Worm (Caenorhabditis elegans) whole organism, L3 larva: ENCODE results near the gene elt-6.
A peak's percentile ranks its signal among the peaks of the same experiment; 100 is the strongest.

Source experiments
- R02D3.7 ChIP-seq: fragments of 150-350 bp; optimal IDR thresholded peaks from 2 replicates; lab custom pipeline; 2014; ENCODE audit warnings: missing biosample characterization, missing genetic modification characterization
- ZK546.5 ChIP-seq: sonication (generic microtip); optimal IDR thresholded peaks from 2 replicates; lab custom pipeline; 2017; ENCODE audit warnings: missing biosample characterization, missing genetic modification characterization
- ama-1 ChIP-seq: fragments of 150-350 bp; optimal IDR thresholded peaks from 2 replicates; lab custom pipeline; 2018
- ceh-16 ChIP-seq: sonication (generic microtip); optimal IDR thresholded peaks from 2 replicates; lab custom pipeline; 2017; ENCODE audit warnings: missing biosample characterization, missing genetic modification characterization
- ceh-28 ChIP-seq: fragments of 150-350 bp; optimal IDR thresholded peaks from 2 replicates; lab custom pipeline; 2014; ENCODE audit warnings: missing biosample characterization, missing genetic modification reagents, missing genetic modification characterization
- ceh-82 ChIP-seq: fragments of 150-350 bp; optimal IDR thresholded peaks from 2 replicates; lab custom pipeline; 2014; ENCODE audit warnings: missing biosample characterization, missing genetic modification characterization
- ceh-9 ChIP-seq: sonication (generic microtip); optimal IDR thresholded peaks from 2 replicates; lab custom pipeline; 2018; ENCODE audit warnings: missing biosample characterization, missing genetic modification characterization
- daf-12 ChIP-seq: fragments of 150-350 bp; optimal IDR thresholded peaks from 2 replicates; lab custom pipeline; 2014; ENCODE audit warnings: missing biosample characterization, missing genetic modification reagents, missing genetic modification characterization
- egl-27 ChIP-seq: sonication (generic microtip); optimal IDR thresholded peaks from 4 replicates; lab custom pipeline; 2017; ENCODE audit warnings: missing biosample characterization, missing genetic modification reagents, missing genetic modification characterization
- elt-1 ChIP-seq: fragments of 150-350 bp; optimal IDR thresholded peaks from 2 replicates; lab custom pipeline; 2014; ENCODE audit warnings: missing biosample characterization, missing genetic modification characterization
- elt-2 ChIP-seq: sonication (generic microtip); optimal IDR thresholded peaks from 2 replicates; lab custom pipeline; 2016; ENCODE audit warnings: missing genetic modification reagents, mild to moderate bottlenecking, missing genetic modification characterization, missing compliant biosample characterization
- elt-3 ChIP-seq, 3 experiments: fragments of 150-350 bp in 1 of 3; sonication (generic microtip) in 2 of 3; optimal IDR thresholded peaks; 2 replicates in 2 of 3; 4 replicates in 1 of 3; lab custom pipeline; 2014 to 2017; ENCODE audit warnings: missing biosample characterization in 3 of 3, missing genetic modification characterization in 3 of 3
- eor-1 ChIP-seq, 2 experiments: fragments of 150-350 bp; optimal IDR thresholded peaks; 2 replicates each; lab custom pipeline; 2014 to 2018; ENCODE audit warnings: missing biosample characterization in 2 of 2, missing genetic modification characterization in 2 of 2
- fkh-2 ChIP-seq: fragments of 150-350 bp; optimal IDR thresholded peaks from 2 replicates; lab custom pipeline; 2014; ENCODE audit warnings: missing biosample characterization, missing genetic modification reagents, missing genetic modification characterization
- hmg-11 ChIP-seq: sonication (generic microtip); optimal IDR thresholded peaks from 2 replicates; lab custom pipeline; 2016; ENCODE audit warnings: missing genetic modification characterization, missing compliant biosample characterization
- jun-1 ChIP-seq: fragments of 150-350 bp; optimal IDR thresholded peaks from 2 replicates; lab custom pipeline; 2014; ENCODE audit warnings: missing biosample characterization, missing genetic modification reagents, missing genetic modification characterization
- lin-15B ChIP-seq: fragments of 150-350 bp; optimal IDR thresholded peaks from 2 replicates; lab custom pipeline; 2014; ENCODE audit warnings: missing biosample characterization, missing genetic modification characterization
- lsy-12 ChIP-seq: sonication (generic microtip); optimal IDR thresholded peaks from 2 replicates; lab custom pipeline; 2016; ENCODE audit warnings: mild to moderate bottlenecking, missing genetic modification characterization, missing compliant biosample characterization
- mml-1 ChIP-seq: fragments of 150-350 bp; sonication (generic microtip); optimal IDR thresholded peaks from 3 replicates; lab custom pipeline; 2014; ENCODE audit warnings: missing biosample characterization, missing genetic modification characterization
- nfya-1 ChIP-seq: sonication (generic microtip); optimal IDR thresholded peaks from 2 replicates; lab custom pipeline; 2017; ENCODE audit warnings: missing genetic modification characterization, mild to moderate bottlenecking, missing compliant biosample characterization, antibody characterized with exemption, moderate library complexity; ENCODE audit not compliant: insufficient read depth
- nhr-12 ChIP-seq: fragments of 150-350 bp; optimal IDR thresholded peaks from 2 replicates; lab custom pipeline; 2014; ENCODE audit warnings: missing biosample characterization, missing genetic modification characterization
- nhr-23 ChIP-seq: fragments of 150-350 bp; optimal IDR thresholded peaks from 2 replicates; lab custom pipeline; 2014; ENCODE audit warnings: missing biosample characterization, missing genetic modification reagents, missing genetic modification characterization
- nhr-43 ChIP-seq: sonication (generic microtip); optimal IDR thresholded peaks from 2 replicates; lab custom pipeline; 2016; ENCODE audit warnings: mild to moderate bottlenecking, missing genetic modification characterization, missing compliant biosample characterization; ENCODE audit not compliant: poor library complexity, severe bottlenecking
- nhr-67 ChIP-seq: fragments of 150-350 bp; optimal IDR thresholded peaks from 2 replicates; lab custom pipeline; 2014; ENCODE audit warnings: missing biosample characterization, missing genetic modification characterization
- nhr-76 ChIP-seq: fragments of 150-350 bp; sonication (generic microtip); optimal IDR thresholded peaks from 5 replicates; lab custom pipeline; 2014; ENCODE audit warnings: missing biosample characterization, missing genetic modification characterization
- nhr-77 ChIP-seq: fragments of 150-350 bp; optimal IDR thresholded peaks from 2 replicates; lab custom pipeline; 2014; ENCODE audit warnings: missing biosample characterization, missing genetic modification characterization
- pha-4 ChIP-seq: fragments of 150-350 bp; optimal IDR thresholded peaks from 2 replicates; lab custom pipeline; 2014; ENCODE audit warnings: missing biosample characterization, missing genetic modification reagents, missing genetic modification characterization
- pqm-1 ChIP-seq: fragments of 150-350 bp; optimal IDR thresholded peaks from 2 replicates; lab custom pipeline; 2017; ENCODE audit warnings: missing biosample characterization, missing genetic modification characterization, inconsistent platforms
- sea-2 ChIP-seq: fragments of 150-350 bp; sonication (generic microtip); optimal IDR thresholded peaks from 4 replicates; lab custom pipeline; 2014; ENCODE audit warnings: missing biosample characterization, missing genetic modification reagents, missing genetic modification characterization
- skn-1 ChIP-seq: fragments of 150-350 bp; optimal IDR thresholded peaks from 2 replicates; lab custom pipeline; 2014; ENCODE audit warnings: missing biosample characterization, missing genetic modification characterization
- tbx-2 ChIP-seq: sonication (generic microtip); optimal IDR thresholded peaks from 2 replicates; lab custom pipeline; 2016; ENCODE audit warnings: mild to moderate bottlenecking, missing genetic modification characterization, missing compliant biosample characterization
- unc-39 ChIP-seq: sonication (generic microtip); optimal IDR thresholded peaks from 4 replicates; lab custom pipeline; 2017; ENCODE audit warnings: missing biosample characterization, missing genetic modification characterization
- unc-62 ChIP-seq: fragments of 150-350 bp; sonication (generic microtip); optimal IDR thresholded peaks from 4 replicates; lab custom pipeline; 2014; ENCODE audit warnings: missing biosample characterization, missing genetic modification reagents, missing genetic modification characterization
- zag-1 ChIP-seq: fragments of 150-350 bp; optimal IDR thresholded peaks from 2 replicates; lab custom pipeline; 2014; ENCODE audit warnings: missing biosample characterization, missing genetic modification characterization
- ztf-11 ChIP-seq: fragments of 150-350 bp; optimal IDR thresholded peaks from 2 replicates; lab custom pipeline; 2014; ENCODE audit warnings: missing biosample characterization, missing genetic modification characterization
- ztf-4 ChIP-seq: fragments of 150-350 bp; optimal IDR thresholded peaks from 2 replicates; lab custom pipeline; 2014; ENCODE audit warnings: missing biosample characterization, missing genetic modification characterization

Gene elt-6

DNA sequence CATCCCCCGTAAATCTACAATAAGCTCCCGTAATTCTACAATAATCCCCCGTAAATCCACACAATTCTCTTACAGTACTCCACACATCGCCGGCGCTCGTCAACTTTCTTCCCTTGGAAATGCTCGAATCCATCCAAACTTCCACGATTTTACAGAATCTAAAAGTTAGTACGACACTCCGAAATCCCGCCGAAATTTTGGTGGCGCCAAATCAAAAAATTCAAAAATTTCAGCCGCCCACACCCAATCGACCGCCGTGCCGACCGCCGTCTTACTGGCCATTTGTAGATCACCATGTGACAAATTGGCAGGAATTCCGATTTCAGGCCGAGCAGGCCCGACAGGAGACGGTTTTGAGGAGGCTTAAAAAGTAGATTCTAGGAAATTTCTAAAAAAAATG, 34.5 kb downstream of the elt-6 start:
- TF ChIP-seq nhr-12 (no peak), elt-1 (tag; lab: Kevin White, UChicago) (no peak), ztf-11 (tag; lab: Kevin White, UChicago) (no peak), ZK546.5 (tag; lab: Kevin White, UChicago) (no peak), nhr-76 (tag; lab: Kevin White, UChicago) (no peak), pqm-1 (no peak), ceh-28 (tag; lab: Kevin White, UChicago) (no peak), elt-3 (tag; optimal IDR thresholded peaks at IDR 0.05; lab: Kevin White, UChicago) (no peak), sea-2 (no peak), skn-1 (no peak), ceh-82 (tag; lab: Kevin White, UChicago) (no peak), unc-62 (GFP tag; lab: Kevin White, UChicago) (no peak), daf-12 (tag; lab: Kevin White, UChicago) (no peak), nhr-43 (tag; lab: Kevin White, UChicago) (no peak), ztf-4 (no peak), nfya-1 (tag; lab: Kevin White, UChicago) (no peak)

- TF ChIP-seq nhr-23 = peak; percentile 16
- no peak for TF ChIP-seq nhr-67 (tag; lab: Kevin White, UChicago)
- peak; percentile 64 for TF ChIP-seq pha-4 (tag; lab: Kevin White, UChicago)
- TF ChIP-seq ama-1 (lab: Kevin White, UChicago) = no peak
- no peak for TF ChIP-seq nhr-77 (tag; lab: Kevin White, UChicago)
- TF ChIP-seq fkh-2 (tag; lab: Kevin White, UChicago) = no peak
- peak; percentile 55 for TF ChIP-seq nfya-1 (tag; lab: Kevin White, UChicago)
- no peak for TF ChIP-seq zag-1 (tag; lab: Kevin White, UChicago)
- TF ChIP-seq R02D3.7 = peak; percentile 2
- peak; percentile 56 for TF ChIP-seq skn-1
- TF ChIP-seq hmg-11 (tag; lab: Kevin White, UChicago) = peak; percentile 52
- TF ChIP-seq lin-15B (tag; lab: Kevin White, UChicago) = peak; percentile 67
- peak; percentile 13 for TF ChIP-seq elt-2 (tag; lab: Kevin White, UChicago)
These were observed 35.4 kb downstream of the elt-6 start, which contains the start of gene F52C12.2 for ce11 chrIV:1953132-1953629. F52C12.2 (plus strand) TSS chrIV:1953579.

- TF ChIP-seq ama-1 (lab: Kevin White, UChicago) (no peak), lsy-12 (tag; lab: Kevin White, UChicago) (no peak), jun-1 (tag; lab: Kevin White, UChicago) (no peak), nhr-12 (no peak)
These were observed 38.6 kb downstream of the elt-6 start, which contains the start of gene F52C12.6 for ce11 chrIV:1956411-1956810. F52C12.6 (plus strand) TSS chrIV:1956711.

- TF ChIP-seq mml-1 (tag; lab: Kevin White, UChicago) = no peak
- no peak for TF ChIP-seq eor-1 (tag; optimal IDR thresholded peaks at IDR 0.05; lab: Kevin White, UChicago)
- no peak for TF ChIP-seq ztf-11 (tag; lab: Kevin White, UChicago)
- TF ChIP-seq jun-1 (tag; lab: Kevin White, UChicago) = no peak
- TF ChIP-seq hmg-11 (tag; lab: Kevin White, UChicago) = no peak
- no peak for TF ChIP-seq nhr-43 (tag; lab: Kevin White, UChicago)
- no peak for TF ChIP-seq ceh-9 (tag; lab: Kevin White, UChicago)
- TF ChIP-seq ceh-16 = no peak
- no peak for TF ChIP-seq fkh-2 (tag; lab: Kevin White, UChicago)
- no peak for TF ChIP-seq egl-27 (tag; lab: Kevin White, UChicago)
- no peak for TF ChIP-seq unc-39 (tag; lab: Kevin White, UChicago)
- TF ChIP-seq tbx-2 = no peak
These were observed 41.8 kb downstream of the elt-6 start, which contains the start of gene tdpo-1 for ce11 chrIV:1959554-1959953. tdpo-1 (plus strand) TSS chrIV:1959854.
